Worm (Caenorhabditis elegans): ENCODE data around the gene F42A10.9.

Gene F42A10.9

ce11 chrIII:6215943-6216342 is 51.6 kb downstream of the F42A10.9 start:
- TF ChIP-seq dao-5 (tag; optimal IDR thresholded peaks at IDR 0.05) (no peak), him-1 (tag; optimal IDR thresholded peaks at IDR 0.05) (no peak), W03F9.2 (tag; optimal IDR thresholded peaks at IDR 0.05) (no peak)

- TF ChIP-seq him-1 (tag; optimal IDR thresholded peaks at IDR 0.05), result no peak
- no peak for TF ChIP-seq dao-5 (tag; optimal IDR thresholded peaks at IDR 0.05)
- no peak for TF ChIP-seq W03F9.2 (tag; optimal IDR thresholded peaks at IDR 0.05)
Observed at ce11 chrIII:6216833-6217466, 52.6 kb downstream of the F42A10.9 start, which contains the start of gene hot-4. Gene hot-4 (plus strand): TSS chrIII:6217416.
